Worm (Caenorhabditis elegans): ENCODE results near the gene hex-3.
"Not testable (repeated sequence)": the region's sequence is repeated elsewhere in the genome, so short reads cannot be mapped to it uniquely, and the experiment has no call there.

hex-3 gene

DNA sequence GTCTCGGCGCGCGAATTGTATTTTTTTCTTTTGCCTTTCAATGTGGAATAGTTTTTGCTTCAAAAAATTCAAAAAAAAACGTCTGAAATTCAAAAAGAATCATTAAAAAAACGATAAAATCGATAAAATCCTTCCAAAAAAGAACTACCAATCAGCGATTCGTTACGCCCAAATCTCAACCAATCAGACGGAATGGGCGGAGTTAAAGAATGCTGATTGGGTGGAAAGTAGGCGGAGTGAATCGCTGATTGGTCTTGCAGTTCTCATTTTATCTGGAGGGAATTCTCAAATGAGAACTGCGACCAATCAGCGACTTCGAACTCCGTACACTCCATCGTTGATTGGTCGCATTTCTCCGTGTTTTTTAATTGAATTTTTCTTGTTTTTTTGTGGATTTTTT lies 43.9 kb upstream of the hex-3 start:
- TF ChIP-seq nfya-1 (tag; optimal IDR thresholded peaks at IDR 0.05; ENCODE audit: insufficient read depth) (peak; percentile 95), tbx-2 (tag; optimal IDR thresholded peaks at IDR 0.05) (no peak)

DNA sequence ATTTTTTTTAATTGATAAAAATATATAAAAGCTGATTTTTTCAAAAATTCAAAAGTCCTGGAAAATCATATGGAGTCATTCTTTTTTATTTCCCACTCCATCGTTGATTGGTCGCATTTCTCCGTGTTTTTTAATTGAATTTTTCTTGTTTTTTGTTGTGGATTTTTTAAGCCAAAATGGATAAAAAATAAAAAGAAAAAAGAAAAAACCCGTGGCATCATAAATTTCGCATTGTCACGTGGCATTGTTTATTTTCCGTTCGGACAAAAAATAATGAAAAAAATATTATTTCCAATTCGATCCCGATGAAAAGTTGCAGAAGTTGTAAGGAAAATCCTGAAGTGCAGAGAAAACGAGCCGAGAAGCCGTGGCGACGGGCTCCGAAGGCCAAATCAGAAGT lies 43.4 kb upstream of the hex-3 start, which contains the start of gene klp-7:
Gene klp-7 (plus strand): TSS at position 301 of the 400 bp plus-strand sequence.
- not testable (repeated sequence) for TF ChIP-seq unc-39, elt-1, elt-3 (tag; optimal IDR thresholded peaks at IDR 0.05)

DNA sequence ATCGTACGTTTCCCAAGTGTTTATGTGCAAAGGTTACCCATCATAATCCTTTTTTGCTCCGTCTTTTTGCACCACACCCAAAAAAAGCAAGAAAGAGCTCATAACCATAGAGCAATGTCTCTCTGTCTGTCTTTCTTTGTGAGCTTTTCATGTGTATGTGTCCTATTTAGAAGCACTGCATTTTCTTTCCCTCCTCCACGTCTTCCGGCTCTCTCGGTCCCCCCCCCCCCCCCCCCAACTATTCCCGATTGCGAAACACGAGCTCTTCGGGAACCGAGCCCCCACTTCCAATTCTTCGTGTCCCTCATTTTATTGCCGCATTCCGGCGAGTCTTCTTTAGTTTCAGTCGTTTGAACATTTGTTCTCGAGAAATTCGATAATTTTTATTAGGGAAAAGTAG lies 42.2 kb upstream of the hex-3 start:
- TF ChIP-seq nhr-11 (tag; optimal IDR thresholded peaks at IDR 0.05): no peak
- no peak for TF ChIP-seq lsy-12 (tag; optimal IDR thresholded peaks at IDR 0.05)
- no peak for TF ChIP-seq nhr-25 (tag; optimal IDR thresholded peaks at IDR 0.05)
- TF ChIP-seq pha-4 (tag; optimal IDR thresholded peaks at IDR 0.05): no peak
- no peak for TF ChIP-seq zag-1 (tag; optimal IDR thresholded peaks at IDR 0.05)
- TF ChIP-seq nhr-23 (tag; optimal IDR thresholded peaks at IDR 0.05): no peak
- no peak for TF ChIP-seq daf-12 (tag; optimal IDR thresholded peaks at IDR 0.05)
- no peak for TF ChIP-seq tbx-2 (tag; optimal IDR thresholded peaks at IDR 0.05)
- no peak for TF ChIP-seq jun-1 (tag; optimal IDR thresholded peaks at IDR 0.05)
- no peak for TF ChIP-seq lin-15B (tag; optimal IDR thresholded peaks at IDR 0.05)
- no peak for TF ChIP-seq sea-2 (GFP tag; optimal IDR thresholded peaks at IDR 0.05)
- no peak for TF ChIP-seq unc-39 (tag; optimal IDR thresholded peaks at IDR 0.05)
- no peak for TF ChIP-seq nfya-1 (tag; optimal IDR thresholded peaks at IDR 0.05; ENCODE audit: insufficient read depth)
- TF ChIP-seq elt-2 (tag; optimal IDR thresholded peaks at IDR 0.05): no peak

DNA sequence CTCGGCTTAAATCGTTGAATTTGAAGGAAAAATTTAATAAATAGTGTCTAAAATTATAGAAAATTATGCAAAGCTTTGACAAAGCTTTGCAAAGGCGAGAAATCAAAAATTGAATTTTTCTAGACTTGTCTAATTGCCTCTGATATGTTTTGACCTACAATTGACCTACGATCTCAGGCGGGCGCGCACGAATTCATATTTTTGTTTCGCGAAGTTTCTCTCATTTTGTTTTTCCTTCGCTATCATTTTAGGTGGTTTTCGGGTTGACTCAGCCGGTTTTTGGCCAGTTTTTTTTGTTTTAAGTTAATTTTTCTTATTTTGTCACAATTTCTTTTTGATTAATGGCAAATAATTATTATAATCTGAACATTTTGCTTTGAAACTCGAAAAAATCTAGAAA lies 41.8 kb upstream of the hex-3 start:
- no peak for TF ChIP-seq ztf-11 (tag; optimal IDR thresholded peaks at IDR 0.05)
- no peak for TF ChIP-seq elt-3 (tag; optimal IDR thresholded peaks at IDR 0.05)
- TF ChIP-seq nhr-76 (tag; optimal IDR thresholded peaks at IDR 0.05): no peak
- TF ChIP-seq elt-2 (tag; optimal IDR thresholded peaks at IDR 0.05): no peak
- no peak for TF ChIP-seq lin-15B (tag; optimal IDR thresholded peaks at IDR 0.05)
- no peak for TF ChIP-seq nhr-67 (tag; optimal IDR thresholded peaks at IDR 0.05)
- no peak for TF ChIP-seq ama-1 (optimal IDR thresholded peaks at IDR 0.05)
- no peak for TF ChIP-seq mml-1 (tag; optimal IDR thresholded peaks at IDR 0.05)
- no peak for TF ChIP-seq unc-39 (tag; optimal IDR thresholded peaks at IDR 0.05)
- no peak for TF ChIP-seq ceh-82 (tag; optimal IDR thresholded peaks at IDR 0.05)
- no peak for TF ChIP-seq ztf-4 (tag; optimal IDR thresholded peaks at IDR 0.05)
- TF ChIP-seq fkh-2 (tag; optimal IDR thresholded peaks at IDR 0.05): no peak
- no peak for TF ChIP-seq ceh-16 (tag; optimal IDR thresholded peaks at IDR 0.05)
- no peak for TF ChIP-seq mdl-1 (tag; optimal IDR thresholded peaks at IDR 0.05)

DNA sequence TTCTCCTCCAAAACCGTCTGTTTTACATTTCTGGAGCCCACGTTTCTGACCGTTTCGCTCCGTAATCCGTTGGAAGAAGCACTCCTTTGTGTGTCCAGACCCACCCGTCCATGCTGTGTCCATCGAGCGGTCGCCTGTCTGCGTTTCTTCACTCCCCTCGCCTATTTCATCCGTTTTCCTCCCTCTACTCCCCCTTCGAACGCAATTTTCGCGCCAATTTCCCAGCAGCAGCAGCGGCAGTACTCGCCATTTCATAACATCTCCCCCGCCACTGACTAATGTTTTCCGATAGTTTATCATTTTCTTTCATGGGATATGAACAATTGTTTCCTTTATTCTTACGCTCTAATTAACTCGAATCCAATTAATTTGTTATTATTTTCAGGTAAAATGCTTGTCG lies 41.1 kb upstream of the hex-3 start:
- TF ChIP-seq hmg-11 (tag; optimal IDR thresholded peaks at IDR 0.05) (peak; percentile 83), nhr-43 (tag; optimal IDR thresholded peaks at IDR 0.05; ENCODE audit: poor library complexity, severe bottlenecking) (no peak), nfya-1 (tag; optimal IDR thresholded peaks at IDR 0.05; ENCODE audit: insufficient read depth) (peak; percentile 42), snpc-4 (tag; optimal IDR thresholded peaks at IDR 0.05) (no peak), lin-15B (tag; optimal IDR thresholded peaks at IDR 0.05) (peak; percentile 42), ceh-28 (tag; optimal IDR thresholded peaks at IDR 0.05) (no peak), elt-2 (tag; optimal IDR thresholded peaks at IDR 0.05) (peak; percentile 0), lin-39 (tag; optimal IDR thresholded peaks at IDR 0.05) (peak; percentile 66), ama-1 (optimal IDR thresholded peaks at IDR 0.05) (no peak)

DNA sequence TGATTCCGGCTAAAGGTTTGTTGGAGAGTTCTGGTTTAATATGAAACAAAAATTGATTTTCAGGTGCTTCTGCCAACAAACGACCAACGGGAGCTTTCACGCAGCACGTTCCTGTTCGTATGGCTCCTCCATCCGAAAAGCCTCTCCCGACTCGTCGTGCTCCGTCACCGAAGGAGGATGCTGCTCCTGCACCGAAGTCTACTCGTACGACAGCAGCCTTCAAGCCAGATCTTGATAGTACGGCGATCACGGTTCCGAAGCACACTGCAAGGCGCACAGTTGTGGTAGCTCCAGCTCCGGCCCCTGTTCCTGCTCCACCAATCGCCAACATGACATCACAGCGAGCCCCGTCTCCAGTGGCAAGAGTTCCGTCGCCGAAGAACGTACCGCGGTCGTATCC lies 40.2 kb upstream of the hex-3 start:
- TF ChIP-seq ztf-11 (tag; optimal IDR thresholded peaks at IDR 0.05) (no peak), lsy-12 (tag; optimal IDR thresholded peaks at IDR 0.05) (no peak), lin-39 (tag; optimal IDR thresholded peaks at IDR 0.05) (no peak), egl-27 (tag; optimal IDR thresholded peaks at IDR 0.05) (no peak), elt-2 (tag; optimal IDR thresholded peaks at IDR 0.05) (no peak), nhr-43 (tag; optimal IDR thresholded peaks at IDR 0.05; ENCODE audit: poor library complexity, severe bottlenecking) (no peak), tbx-2 (tag; optimal IDR thresholded peaks at IDR 0.05) (no peak), nhr-77 (tag; optimal IDR thresholded peaks at IDR 0.05) (no peak), fkh-2 (tag; optimal IDR thresholded peaks at IDR 0.05) (no peak)

Measured in whole organism, L3 larva.